Worm (Caenorhabditis elegans) whole organism, L1 larva: ENCODE results near the gene cest-35.2.

Experiments used
- C16A3.4 ChIP-seq: fragments of 150-350 bp; optimal IDR thresholded peaks from 2 replicates; lab custom pipeline; 2014; ENCODE audit warnings: missing biosample characterization, missing genetic modification characterization
- C34B4.2 ChIP-seq: sonication (generic microtip); optimal IDR thresholded peaks from 2 replicates; lab custom pipeline; 2017; ENCODE audit warnings: mild to moderate bottlenecking, missing genetic modification characterization, missing compliant biosample characterization
- Y116A8C.19 ChIP-seq: sonication (generic microtip); optimal IDR thresholded peaks from 2 replicates; lab custom pipeline; 2016; ENCODE audit warnings: missing compliant biosample characterization, missing genetic modification characterization, borderline replicate concordance
- alr-1 ChIP-seq: fragments of 200-800 bp; sonication (Bioruptor generic); optimal IDR thresholded peaks from 2 replicates; lab custom pipeline; 2018; ENCODE audit warnings: borderline replicate concordance, mild to moderate bottlenecking, missing genetic modification characterization, missing compliant biosample characterization
- aly-2 ChIP-seq: fragments of 150-350 bp; optimal IDR thresholded peaks from 2 replicates; lab custom pipeline; 2014; ENCODE audit warnings: missing biosample characterization, missing genetic modification characterization
- ama-1 ChIP-seq: fragments of 150-350 bp; optimal IDR thresholded peaks from 2 replicates; lab custom pipeline; 2014
- ceh-63 ChIP-seq: fragments of 200-800 bp; sonication (Bioruptor generic); optimal IDR thresholded peaks from 2 replicates; lab custom pipeline; 2018; ENCODE audit warnings: mild to moderate bottlenecking, missing genetic modification characterization, missing compliant biosample characterization
- ceh-82 ChIP-seq, 3 experiments: fragments of 150-350 bp in 1 of 3; sonication (generic microtip) in 2 of 3; optimal IDR thresholded peaks; 2 replicates each; lab custom pipeline; 2014 to 2017; ENCODE audit warnings: missing biosample characterization in 3 of 3, missing genetic modification characterization in 3 of 3
- ceh-88 ChIP-seq: fragments of 200-800 bp; sonication (Bioruptor generic); IDR thresholded peaks from 2 replicates; pipeline ENCODE4 v1.3.6; 2022; ENCODE audit warnings: missing genetic modification characterization, missing compliant biosample characterization
- ces-1 ChIP-seq: fragments of 150-350 bp; optimal IDR thresholded peaks from 2 replicates; lab custom pipeline; 2014; ENCODE audit warnings: missing biosample characterization, missing genetic modification reagents, missing genetic modification characterization
- dsc-1 ChIP-seq: sonication (generic microtip); optimal IDR thresholded peaks from 2 replicates; lab custom pipeline; 2016; ENCODE audit warnings: mild to moderate bottlenecking, missing genetic modification characterization, missing compliant biosample characterization
- efl-3 ChIP-seq: fragments of 200-800 bp; sonication (Bioruptor generic); optimal IDR thresholded peaks from 2 replicates; lab custom pipeline; 2018; ENCODE audit warnings: mild to moderate bottlenecking, missing genetic modification characterization, missing compliant biosample characterization
- elt-2 ChIP-seq: sonication (generic microtip); optimal IDR thresholded peaks from 2 replicates; lab custom pipeline; 2016; ENCODE audit warnings: missing genetic modification characterization, mild to moderate bottlenecking, inconsistent platforms, missing compliant biosample characterization, missing genetic modification reagents
- elt-3 ChIP-seq, 6 experiments: fragments of 150-350 bp in 1 of 6; sonication (generic microtip); optimal IDR thresholded peaks; 2 replicates each; lab custom pipeline; 2017 to 2018; ENCODE audit warnings: missing biosample characterization in 6 of 6, missing genetic modification characterization in 6 of 6, inconsistent platforms in 1 of 6
- fkh-4 ChIP-seq: sonication (generic microtip); optimal IDR thresholded peaks from 2 replicates; lab custom pipeline; 2016; ENCODE audit warnings: missing compliant biosample characterization, missing genetic modification characterization, borderline replicate concordance
- grh-1 ChIP-seq: fragments of 200-800 bp; sonication (Bioruptor generic); IDR thresholded peaks from 2 replicates; pipeline ENCODE4 v1.3.6; 2022; ENCODE audit warnings: missing genetic modification reagents, missing genetic modification characterization, missing compliant biosample characterization
- hlh-4 ChIP-seq: sonication (generic microtip); optimal IDR thresholded peaks from 2 replicates; lab custom pipeline; 2016; ENCODE audit warnings: mild to moderate bottlenecking, missing genetic modification characterization, missing compliant biosample characterization
- hpl-2 ChIP-seq: fragments of 150-350 bp; optimal IDR thresholded peaks from 2 replicates; lab custom pipeline; 2014; ENCODE audit warnings: missing biosample characterization, missing genetic modification reagents, missing genetic modification characterization
- irx-1 ChIP-seq: sonication (generic microtip); optimal IDR thresholded peaks from 2 replicates; lab custom pipeline; 2016; ENCODE audit warnings: missing genetic modification characterization, missing compliant biosample characterization
- isw-1 ChIP-seq: fragments of 200-800 bp; sonication (Bioruptor generic); IDR thresholded peaks from 2 replicates; pipeline ENCODE4 v1.3.6; 2022; ENCODE audit warnings: missing genetic modification characterization, missing compliant biosample characterization
- lin-13 ChIP-seq: fragments of 150-350 bp; optimal IDR thresholded peaks from 2 replicates; lab custom pipeline; 2014; ENCODE audit warnings: missing biosample characterization, missing genetic modification reagents, missing genetic modification characterization
- lin-14 ChIP-seq: fragments of 200-800 bp; sonication (Bioruptor generic); optimal IDR thresholded peaks from 2 replicates; lab custom pipeline; 2018; ENCODE audit warnings: mild to moderate bottlenecking, missing genetic modification characterization, moderate library complexity, missing compliant biosample characterization
- lin-39 ChIP-seq: fragments of 150-350 bp; optimal IDR thresholded peaks from 2 replicates; lab custom pipeline; 2014; ENCODE audit warnings: missing biosample characterization, missing genetic modification reagents, missing genetic modification characterization
- mdl-1 ChIP-seq, 2 experiments: fragments of 150-350 bp; optimal IDR thresholded peaks; 2 replicates each; lab custom pipeline; 2014 to 2017; ENCODE audit warnings: missing biosample characterization in 2 of 2, missing genetic modification characterization in 2 of 2, inconsistent platforms in 1 of 2
- nhr-11 ChIP-seq: fragments of 150-350 bp; optimal IDR thresholded peaks from 2 replicates; lab custom pipeline; 2014; ENCODE audit warnings: missing biosample characterization, missing genetic modification characterization
- nhr-12 ChIP-seq: sonication (generic microtip); optimal IDR thresholded peaks from 2 replicates; lab custom pipeline; 2017; ENCODE audit warnings: missing biosample characterization, missing genetic modification characterization
- nhr-19 ChIP-seq: fragments of 200-800 bp; sonication (Bioruptor generic); conservative IDR thresholded peaks from 2 replicates; pipeline ENCODE4 v1.3.6; 2022; ENCODE audit warnings: missing genetic modification characterization, missing compliant biosample characterization
- nhr-28 ChIP-seq: fragments of 150-350 bp; optimal IDR thresholded peaks from 2 replicates; lab custom pipeline; 2014; ENCODE audit warnings: missing biosample characterization, missing genetic modification characterization
- nhr-76 ChIP-seq: sonication (generic microtip); optimal IDR thresholded peaks from 2 replicates; lab custom pipeline; 2017; ENCODE audit warnings: missing biosample characterization, missing genetic modification characterization
- nhr-85 ChIP-seq: sonication (generic microtip); peaks from one replicate; lab custom pipeline; 2016; ENCODE audit warnings: missing genetic modification characterization, inconsistent platforms, missing compliant biosample characterization
- pag-3 ChIP-seq: sonication (generic microtip); optimal IDR thresholded peaks from 2 replicates; lab custom pipeline; 2017; ENCODE audit warnings: missing genetic modification characterization, mild to moderate bottlenecking, missing compliant biosample characterization, antibody characterized with exemption, borderline replicate concordance; ENCODE audit not compliant: insufficient read depth
- rnt-1 ChIP-seq: sonication (generic microtip); optimal IDR thresholded peaks from 2 replicates; lab custom pipeline; 2016; ENCODE audit warnings: mild to moderate bottlenecking, missing genetic modification characterization, moderate library complexity, missing compliant biosample characterization
- skn-1 ChIP-seq: fragments of 150-350 bp; optimal IDR thresholded peaks from 2 replicates; lab custom pipeline; 2014; ENCODE audit warnings: missing biosample characterization, missing genetic modification characterization
- snpc-4 ChIP-seq: fragments of 150-350 bp; optimal IDR thresholded peaks from 2 replicates; lab custom pipeline; 2014; ENCODE audit warnings: missing biosample characterization, missing genetic modification characterization
- sptf-1 ChIP-seq: fragments of 150-350 bp; optimal IDR thresholded peaks from 2 replicates; lab custom pipeline; 2014; ENCODE audit warnings: missing biosample characterization, missing genetic modification characterization
- swsn-7 ChIP-seq: sonication (generic microtip); optimal IDR thresholded peaks from 2 replicates; lab custom pipeline; 2016; ENCODE audit warnings: missing genetic modification characterization, missing compliant biosample characterization
- tbx-2 ChIP-seq: sonication (generic microtip); optimal IDR thresholded peaks from 2 replicates; lab custom pipeline; 2016; ENCODE audit warnings: missing genetic modification characterization, missing compliant biosample characterization
- unc-130 ChIP-seq: fragments of 150-350 bp; optimal IDR thresholded peaks from 2 replicates; lab custom pipeline; 2017; ENCODE audit warnings: missing biosample characterization, missing genetic modification characterization, inconsistent platforms
- unc-30 ChIP-seq: sonication (generic microtip); optimal IDR thresholded peaks from 2 replicates; lab custom pipeline; 2017; ENCODE audit warnings: missing biosample characterization, missing genetic modification characterization
- unc-62 ChIP-seq: fragments of 150-350 bp; optimal IDR thresholded peaks from 2 replicates; lab custom pipeline; 2014; ENCODE audit warnings: missing biosample characterization, missing genetic modification reagents, missing genetic modification characterization
- vab-15 ChIP-seq: sonication (generic microtip); optimal IDR thresholded peaks from 2 replicates; lab custom pipeline; 2017; ENCODE audit warnings: missing genotype, mild to moderate bottlenecking, missing genetic modification characterization, missing compliant biosample characterization
- zag-1 ChIP-seq: fragments of 150-350 bp; optimal IDR thresholded peaks from 2 replicates; lab custom pipeline; 2014; ENCODE audit warnings: missing biosample characterization, missing genetic modification characterization
- zip-4 ChIP-seq: fragments of 200-800 bp; sonication (Bioruptor generic); optimal IDR thresholded peaks from 2 replicates; lab custom pipeline; 2018; ENCODE audit warnings: mild to moderate bottlenecking, missing genetic modification characterization, moderate library complexity, missing compliant biosample characterization
- ztf-11 ChIP-seq, 2 experiments: sonication (generic microtip); optimal IDR thresholded peaks; 2 replicates each; lab custom pipeline; 2016 to 2017; ENCODE audit warnings: missing genetic modification characterization in 2 of 2, missing biosample characterization in 1 of 2, missing compliant biosample characterization in 1 of 2
- ztf-4 ChIP-seq: fragments of 150-350 bp; optimal IDR thresholded peaks from 2 replicates; lab custom pipeline; 2014; ENCODE audit warnings: missing biosample characterization, missing genetic modification characterization

cest-35.2 gene

ce11 chrV:5204127-5204526 is 32.9 kb downstream of the cest-35.2 start, which contains the start of gene ttc-37 (continued):
- TF ChIP-seq C16A3.4 (tag; lab: Kevin White, UChicago) (peak; percentile 60), lin-13 (GFP tag; lab: Kevin White, UChicago) (peak; percentile 38), zag-1 (no peak), nhr-85 (tag; lab: Kevin White, UChicago) (peak; percentile 75), efl-3 (GFP tag; lab: Kevin White, UChicago) (no peak), ceh-88 (GFP tag; lab: Robert Waterston, UW) (no peak), snpc-4 (peak; percentile 39), vab-15 (tag; lab: Kevin White, UChicago) (no peak), elt-3 (tag; optimal IDR thresholded peaks at IDR 0.05; lab: Kevin White, UChicago) (peak in 2 of 6 experiments; percentile 15 to 55), zip-4 (GFP tag; lab: Kevin White, UChicago) (no peak), tbx-2 (tag; lab: Kevin White, UChicago) (peak; percentile 61), unc-30 (tag; lab: Kevin White, UChicago) (no peak), fkh-4 (tag; lab: Kevin White, UChicago) (no peak), nhr-11 (tag; lab: Kevin White, UChicago) (peak; percentile 31), hpl-2 (no peak), alr-1 (no peak), ceh-82 (tag; optimal IDR thresholded peaks at IDR 0.05; lab: Kevin White, UChicago) (peak; percentile 31 to 65 (median 51)), elt-2 (tag; lab: Kevin White, UChicago) (no peak), irx-1 (tag; lab: Kevin White, UChicago) (peak; percentile 64), nhr-12 (no peak), grh-1 (GFP tag; lab: Robert Waterston, UW) (no peak), skn-1 (peak; percentile 60), ceh-63 (no peak), hlh-4 (no peak), Y116A8C.19 (tag; lab: Kevin White, UChicago) (no peak), swsn-7 (tag; lab: Kevin White, UChicago) (peak; percentile 63), aly-2 (tag; lab: Kevin White, UChicago) (peak; percentile 41), nhr-19 (GFP tag; lab: Robert Waterston, UW) (peak; percentile 73), ztf-4 (tag; lab: Kevin White, UChicago) (no peak), mdl-1 (tag; optimal IDR thresholded peaks at IDR 0.05; lab: Kevin White, UChicago) (no peak), nhr-28 (no peak), ztf-11 (tag; optimal IDR thresholded peaks at IDR 0.05; lab: Kevin White, UChicago) (no peak), sptf-1 (no peak), unc-130 (no peak), lin-39 (tag; lab: Kevin White, UChicago) (peak; percentile 52), lin-14 (GFP tag; lab: Kevin White, UChicago) (no peak), nhr-76 (no peak), ama-1 (lab: Kevin White, UChicago) (no peak)

- TF ChIP-seq unc-62: no peak
- TF ChIP-seq ces-1: no peak
- TF ChIP-seq rnt-1: no peak
These were observed 33.4 kb downstream of the cest-35.2 start for ce11 chrV:5203643-5204042.

- peak; percentile 1 for TF ChIP-seq unc-30 (tag; lab: Kevin White, UChicago)
- TF ChIP-seq dsc-1 (tag; lab: Kevin White, UChicago): peak; percentile 62
- TF ChIP-seq pag-3 (tag; lab: Kevin White, UChicago): no peak
- TF ChIP-seq fkh-4 (tag; lab: Kevin White, UChicago): no peak
- TF ChIP-seq C34B4.2 (tag; lab: Kevin White, UChicago): no peak
- no peak for TF ChIP-seq unc-130
- no peak for TF ChIP-seq isw-1 (GFP tag; lab: Robert Waterston, UW)
- no peak for TF ChIP-seq aly-2 (tag; lab: Kevin White, UChicago)
These were observed 35.3 kb downstream of the cest-35.2 start for ce11 chrV:5201706-5202105.
